Fruit fly (Drosophila melanogaster) whole organism, prepupa: ENCODE results near the gene CG43072.

Experiments
- CG10631 ChIP-seq: fragments of 200-800 bp; sonication (Bioruptor generic); optimal IDR thresholded peaks from 2 replicates; lab custom pipeline; 2016; ENCODE audit warnings: missing biosample characterization, missing genetic modification characterization
- CG10669 ChIP-seq: fragments of 200-800 bp; sonication (Bioruptor generic); optimal IDR thresholded peaks from 3 replicates; lab custom pipeline; 2018; ENCODE audit warnings: missing biosample characterization, mild to moderate bottlenecking, missing genetic modification characterization, moderate library complexity
- CG11294 ChIP-seq: fragments of 200-800 bp; sonication (Bioruptor generic); IDR thresholded peaks from 2 replicates; pipeline ENCODE4 v1.3.6; 2022; ENCODE audit warnings: missing biosample characterization, missing genetic modification characterization
- CG11762 ChIP-seq: fragments of 200-800 bp; sonication (Bioruptor generic); optimal IDR thresholded peaks from 3 replicates; lab custom pipeline; 2016; ENCODE audit warnings: missing biosample characterization, missing genetic modification characterization; ENCODE audit not compliant: insufficient read depth
- CG11902 ChIP-seq: fragments of 200-800 bp; sonication (Bioruptor generic); optimal IDR thresholded peaks from 3 replicates; lab custom pipeline; 2016; ENCODE audit warnings: missing biosample characterization, missing genetic modification characterization
- CG16779 ChIP-seq: fragments of 200-800 bp; sonication (Bioruptor generic); optimal IDR thresholded peaks from 3 replicates; lab custom pipeline; 2017; ENCODE audit warnings: missing biosample characterization, mild to moderate bottlenecking, missing genetic modification characterization
- CG3032 ChIP-seq: fragments of 200-800 bp; optimal IDR thresholded peaks from 2 replicates; lab custom pipeline; 2019; ENCODE audit warnings: missing biosample characterization, mild to moderate bottlenecking, missing genetic modification characterization, moderate library complexity
- CG34406 ChIP-seq: fragments of 200-800 bp; sonication (Bioruptor generic); optimal IDR thresholded peaks from 3 replicates; lab custom pipeline; 2016; ENCODE audit warnings: missing biosample characterization, missing genetic modification characterization
- CG4318 ChIP-seq: fragments of 200-800 bp; sonication (Bioruptor generic); optimal IDR thresholded peaks from 3 replicates; lab custom pipeline; 2017; ENCODE audit warnings: missing biosample characterization, mild to moderate bottlenecking, missing genetic modification characterization
- CG6163 ChIP-seq: fragments of 200-800 bp; sonication (Bioruptor generic); IDR thresholded peaks from 3 replicates; pipeline ENCODE4 v1.3.6; 2022; ENCODE audit warnings: missing biosample characterization, missing genetic modification characterization
- CG6276 ChIP-seq: fragments of 200-800 bp; sonication (Bioruptor generic); optimal IDR thresholded peaks from 2 replicates; lab custom pipeline; 2017; ENCODE audit warnings: missing biosample characterization, mild to moderate bottlenecking, missing genetic modification characterization
- CG6792 ChIP-seq: fragments of 200-800 bp; sonication (Bioruptor generic); optimal IDR thresholded peaks from 3 replicates; lab custom pipeline; 2016; ENCODE audit warnings: missing biosample characterization, missing genetic modification characterization
- CG6808 ChIP-seq: fragments of 200-800 bp; sonication (Bioruptor generic); optimal IDR thresholded peaks from 3 replicates; lab custom pipeline; 2017; ENCODE audit warnings: missing biosample characterization, missing genetic modification characterization, mild to moderate bottlenecking, moderate library complexity, missing genetic modification reagents
- CG6854 ChIP-seq: fragments of 200-800 bp; sonication (Bioruptor generic); optimal IDR thresholded peaks from 2 replicates; lab custom pipeline; 2017; ENCODE audit warnings: missing biosample characterization, mild to moderate bottlenecking, missing genetic modification characterization
- CG7368 ChIP-seq: fragments of 200-800 bp; sonication (Bioruptor generic); optimal IDR thresholded peaks from 3 replicates; lab custom pipeline; 2016; ENCODE audit warnings: missing biosample characterization, missing genetic modification characterization
- CG8119 ChIP-seq: fragments of 200-800 bp; sonication (Bioruptor generic); IDR thresholded peaks from 3 replicates; pipeline ENCODE4 v1.3.6; 2022; ENCODE audit warnings: missing biosample characterization, missing genetic modification characterization
- CG8632 ChIP-seq: fragments of 200-800 bp; sonication (Bioruptor generic); optimal IDR thresholded peaks from 3 replicates; lab custom pipeline; 2016; ENCODE audit warnings: missing biosample characterization, missing genetic modification characterization
- CG9139 ChIP-seq: fragments of 200-800 bp; sonication (Bioruptor generic); optimal IDR thresholded peaks from 3 replicates; lab custom pipeline; 2017; ENCODE audit warnings: missing biosample characterization, mild to moderate bottlenecking, missing genetic modification characterization
- Eip78C ChIP-seq: fragments of 200-800 bp; sonication (Bioruptor generic); peaks from one replicate; lab custom pipeline; 2016; ENCODE audit warnings: missing biosample characterization, missing genetic modification characterization
- Eip93F ChIP-seq: fragments of 200-800 bp; sonication (Bioruptor generic); optimal IDR thresholded peaks from 2 replicates; lab custom pipeline; 2016; ENCODE audit warnings: missing biosample characterization, mild to moderate bottlenecking, missing genetic modification characterization
- Ets21C ChIP-seq: fragments of 200-800 bp; sonication (Bioruptor generic); optimal IDR thresholded peaks from 3 replicates; lab custom pipeline; 2016; ENCODE audit warnings: missing biosample characterization, missing genetic modification characterization
- Ets96B ChIP-seq: fragments of 200-800 bp; optimal IDR thresholded peaks from 2 replicates; lab custom pipeline; 2019; ENCODE audit warnings: missing biosample characterization, mild to moderate bottlenecking, missing genetic modification characterization, moderate library complexity
- Gug ChIP-seq: fragments of 200-800 bp; sonication (Bioruptor generic); IDR thresholded peaks from 2 replicates; pipeline ENCODE4 v1.3.6; 2022; ENCODE audit warnings: missing biosample characterization, missing genetic modification characterization
- Hr38 ChIP-seq: sonication (Bioruptor generic); optimal IDR thresholded peaks from 2 replicates; lab custom pipeline; 2016; ENCODE audit warnings: missing biosample characterization, missing genetic modification characterization
- Hr39 ChIP-seq: fragments of 200-800 bp; sonication (Bioruptor generic); optimal IDR thresholded peaks from 2 replicates; lab custom pipeline; 2016; ENCODE audit warnings: missing biosample characterization, missing genetic modification characterization
- Lpt ChIP-seq: fragments of 200-800 bp; sonication (Bioruptor generic); optimal IDR thresholded peaks from 3 replicates; lab custom pipeline; 2016; ENCODE audit warnings: missing biosample characterization, missing genetic modification characterization
- OdsH ChIP-seq: fragments of 200-800 bp; sonication (Bioruptor generic); optimal IDR thresholded peaks from 3 replicates; lab custom pipeline; 2016; ENCODE audit warnings: missing biosample characterization, missing genetic modification characterization
- Smox ChIP-seq: fragments of 200-800 bp; sonication (Bioruptor generic); optimal IDR thresholded peaks from 3 replicates; lab custom pipeline; 2016; ENCODE audit warnings: missing biosample characterization, missing genetic modification characterization
- Sox102F ChIP-seq: fragments of 200-800 bp; sonication (Bioruptor generic); optimal IDR thresholded peaks from 2 replicates; lab custom pipeline; 2016; ENCODE audit warnings: missing biosample characterization, mild to moderate bottlenecking, missing genetic modification characterization
- Sox14 ChIP-seq: fragments of 200-800 bp; sonication (Bioruptor generic); optimal IDR thresholded peaks from 3 replicates; lab custom pipeline; 2016; ENCODE audit warnings: missing biosample characterization, missing genetic modification characterization
- achi ChIP-seq: fragments of 200-800 bp; sonication (Bioruptor generic); optimal IDR thresholded peaks from 3 replicates; lab custom pipeline; 2016; ENCODE audit warnings: missing biosample characterization, missing genetic modification characterization
- cyc ChIP-seq: fragments of 200-800 bp; sonication (Bioruptor generic); optimal IDR thresholded peaks from 3 replicates; lab custom pipeline; 2016; ENCODE audit warnings: missing biosample characterization, missing genetic modification characterization
- dsx ChIP-seq: fragments of 200-800 bp; optimal IDR thresholded peaks from 3 replicates; lab custom pipeline; 2019; ENCODE audit warnings: missing biosample characterization, mild to moderate bottlenecking, missing genetic modification characterization, moderate library complexity; ENCODE audit not compliant: poor library complexity, severe bottlenecking
- fd59A ChIP-seq: fragments of 200-800 bp; sonication (Bioruptor generic); optimal IDR thresholded peaks from 2 replicates; lab custom pipeline; 2017; ENCODE audit warnings: missing biosample characterization, mild to moderate bottlenecking, missing genetic modification characterization, missing genetic modification reagents
- fd85E ChIP-seq: fragments of 200-800 bp; sonication (Bioruptor generic); optimal IDR thresholded peaks from 3 replicates; lab custom pipeline; 2016; ENCODE audit warnings: missing biosample characterization, missing genetic modification characterization
- fkh ChIP-seq: fragments of 200-800 bp; sonication (Bioruptor generic); optimal IDR thresholded peaks from 3 replicates; lab custom pipeline; 2017; ENCODE audit warnings: missing biosample characterization, mild to moderate bottlenecking, missing genetic modification characterization, moderate library complexity
- pdm3 ChIP-seq: fragments of 200-800 bp; sonication (Bioruptor generic); optimal IDR thresholded peaks from 3 replicates; lab custom pipeline; 2016; ENCODE audit warnings: missing biosample characterization, missing genetic modification characterization
- salr ChIP-seq, 2 experiments: fragments of 200-800 bp; sonication (Bioruptor generic); optimal IDR thresholded peaks; 3 replicates each; lab custom pipeline; 2016 to 2018; ENCODE audit warnings: missing biosample characterization in 2 of 2, missing genetic modification characterization in 2 of 2, mild to moderate bottlenecking in 1 of 2
- spab ChIP-seq: fragments of 200-800 bp; sonication (Bioruptor generic); optimal IDR thresholded peaks from 2 replicates; lab custom pipeline; 2017; ENCODE audit warnings: missing biosample characterization, mild to moderate bottlenecking, missing genetic modification characterization, missing genetic modification reagents
- ss ChIP-seq, 2 experiments: fragments of 200-800 bp; sonication (Bioruptor generic); optimal IDR thresholded peaks; 2 replicates in 1 of 2; 3 replicates in 1 of 2; lab custom pipeline; 2017 to 2018; ENCODE audit warnings: mild to moderate bottlenecking in 2 of 2, missing biosample characterization in 2 of 2, missing genetic modification characterization in 2 of 2, moderate library complexity in 1 of 2
- topi ChIP-seq: fragments of 200-800 bp; sonication (Bioruptor generic); optimal IDR thresholded peaks from 3 replicates; lab custom pipeline; 2016; ENCODE audit warnings: missing biosample characterization, missing genetic modification characterization
- vri ChIP-seq: fragments of 200-800 bp; sonication (Bioruptor generic); optimal IDR thresholded peaks from 3 replicates; lab custom pipeline; 2016; ENCODE audit warnings: missing biosample characterization, mild to moderate bottlenecking, missing genetic modification characterization

CG43072 gene

dm6 chr3L:21047037-21047436 lies 18.6 kb upstream of the CG43072 start (continued):
- peak; percentile 18 for TF ChIP-seq Smox (GFP tag; lab: Kevin White, UChicago)
- TF ChIP-seq Eip78C, result peak; percentile 85
- peak; percentile 11 for TF ChIP-seq cyc (GFP tag; lab: Kevin White, UChicago)
- TF ChIP-seq CG6792 (GFP tag; lab: Kevin White, UChicago), result peak; percentile 7
- TF ChIP-seq CG16779 (tag; lab: Kevin White, UChicago), result no peak
- no peak for TF ChIP-seq CG11902 (GFP tag; lab: Kevin White, UChicago)
- TF ChIP-seq ss (GFP tag; optimal IDR thresholded peaks at IDR 0.05; lab: Kevin White, UChicago), result no peak
- peak; percentile 18 for TF ChIP-seq CG34406 (GFP tag; lab: Kevin White, UChicago)
- peak; percentile 21 for TF ChIP-seq OdsH (GFP tag; lab: Kevin White, UChicago)
- peak; percentile 44; the same call in 1 of the 3 replicates for TF ChIP-seq CG8119 (GFP tag; lab: Robert Waterston, UW)
- no peak for TF ChIP-seq Gug
- no peak for TF ChIP-seq CG4318
- TF ChIP-seq, all 60 proteins: peak for 26

dm6 chr3L:21047734-21048657 lies 17.7 kb upstream of the CG43072 start:
- TF ChIP-seq CG6854 (GFP tag; lab: Kevin White, UChicago) (no peak), Eip78C (peak; percentile 68)
- TF ChIP-seq, all 60 proteins: peak for 1

- no peak for TF ChIP-seq CG6276 (GFP tag; lab: Kevin White, UChicago)
- TF ChIP-seq CG9139 (GFP tag; lab: Kevin White, UChicago), result no peak
- no peak for TF ChIP-seq Hr39 (GFP tag; lab: Kevin White, UChicago)
- TF ChIP-seq CG8119 (GFP tag; lab: Robert Waterston, UW), result peak; percentile 25; the same call in 2 of the 3 replicates
- TF ChIP-seq Hr38 (GFP tag; lab: Kevin White, UChicago), result no peak
- TF ChIP-seq Lpt (GFP tag; lab: Kevin White, UChicago), result no peak
- no peak for TF ChIP-seq CG11902 (GFP tag; lab: Kevin White, UChicago)
- TF ChIP-seq vri (GFP tag; lab: Kevin White, UChicago), result no peak
- no peak for TF ChIP-seq CG10669 (GFP tag; lab: Kevin White, UChicago)
- TF ChIP-seq salr (GFP tag; optimal IDR thresholded peaks at IDR 0.05; lab: Kevin White, UChicago), result peak in 1 of 2 experiments; percentile 19
- peak; percentile 29 for TF ChIP-seq CG16779 (tag; lab: Kevin White, UChicago)
- peak; percentile 61 for TF ChIP-seq Sox14 (GFP tag; lab: Kevin White, UChicago)
- no peak for TF ChIP-seq CG6163 (GFP tag; lab: Robert Waterston, UW)
- no peak for TF ChIP-seq fd59A (GFP tag; lab: Kevin White, UChicago)
- no peak for TF ChIP-seq CG10631 (GFP tag; lab: Kevin White, UChicago)
- no peak for TF ChIP-seq Ets21C (GFP tag; lab: Kevin White, UChicago)
- no peak for TF ChIP-seq cyc (GFP tag; lab: Kevin White, UChicago)
- no peak for TF ChIP-seq CG6808
- TF ChIP-seq Eip78C, result peak; percentile 79
- no peak for TF ChIP-seq fkh (GFP tag; lab: Kevin White, UChicago)
- TF ChIP-seq ss (GFP tag; optimal IDR thresholded peaks at IDR 0.05; lab: Kevin White, UChicago), result no peak
- no peak for TF ChIP-seq Gug
- no peak for TF ChIP-seq CG4318
- TF ChIP-seq topi (GFP tag; lab: Kevin White, UChicago), result no peak
- peak; percentile 31 for TF ChIP-seq Smox (GFP tag; lab: Kevin White, UChicago)
- TF ChIP-seq CG6792 (GFP tag; lab: Kevin White, UChicago), result no peak
- TF ChIP-seq CG11294 (GFP tag; lab: Robert Waterston, UW), result no peak
- TF ChIP-seq dsx (GFP tag; lab: Kevin White, UChicago), result peak; percentile 62
- TF ChIP-seq Sox102F (GFP tag; lab: Kevin White, UChicago), result no peak
- no peak for TF ChIP-seq spab (GFP tag; lab: Kevin White, UChicago)
- no peak for TF ChIP-seq Eip93F (GFP tag; lab: Kevin White, UChicago)
- peak; percentile 21 for TF ChIP-seq CG3032 (tag; lab: Kevin White, UChicago)
- TF ChIP-seq fd85E (GFP tag; lab: Kevin White, UChicago), result no peak
- TF ChIP-seq CG34406 (GFP tag; lab: Kevin White, UChicago), result peak; percentile 20
- no peak for TF ChIP-seq CG8632 (GFP tag; lab: Kevin White, UChicago)
- no peak for TF ChIP-seq CG11762 (GFP tag; lab: Kevin White, UChicago)
- TF ChIP-seq OdsH (GFP tag; lab: Kevin White, UChicago), result no peak
- TF ChIP-seq CG7368 (GFP tag; lab: Kevin White, UChicago), result no peak
- TF ChIP-seq Ets96B (tag; lab: Kevin White, UChicago), result no peak
- peak; percentile 4 for TF ChIP-seq achi
- TF ChIP-seq CG6854 (GFP tag; lab: Kevin White, UChicago), result no peak
- TF ChIP-seq pdm3 (GFP tag; lab: Kevin White, UChicago), result peak; percentile 30
These were observed 16.2 kb upstream of the CG43072 start for dm6 chr3L:21049417-21049914.
